Fruit fly (Drosophila melanogaster): ENCODE results near the gene mtSSB.

The mtSSB gene

DNA sequence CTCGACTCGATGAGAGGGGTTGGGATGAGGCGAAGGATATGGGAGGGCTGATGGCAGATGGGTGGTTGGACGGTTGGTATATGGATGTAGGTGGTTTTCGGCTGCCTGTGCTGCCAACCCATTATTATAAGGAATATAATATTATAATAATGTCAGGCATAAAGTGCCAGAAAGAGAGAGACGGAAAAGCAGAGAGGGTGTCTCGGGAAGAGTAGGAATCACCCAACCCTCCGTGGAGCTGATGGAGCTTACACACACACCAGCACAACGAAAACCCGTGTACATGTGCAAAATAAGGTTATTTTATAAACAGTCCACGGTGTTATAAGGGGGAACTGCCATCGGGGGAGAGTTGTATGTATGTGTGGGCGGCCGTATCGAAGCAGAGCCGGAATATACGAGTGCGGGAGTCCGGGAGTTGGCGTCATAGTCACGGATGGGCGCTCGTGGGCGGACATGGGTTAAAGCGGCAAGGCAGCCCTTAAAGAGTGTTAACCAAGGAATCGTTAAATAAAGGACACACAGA, 43.5 kb upstream of the mtSSB start (continued):
- TF ChIP-seq trem (tag; optimal IDR thresholded peaks at IDR 0.05) (peak; percentile 59), abd-A (tag; optimal IDR thresholded peaks at IDR 0.05) (peak; percentile 99), otp (GFP tag; IDR thresholded peaks at IDR 0.05) (0 out of 3 replicates have a peak, but pooled peaks have one; percentile 5), CG10543 (GFP tag; optimal IDR thresholded peaks at IDR 0.05) (peak; percentile 16), salm (tag; optimal IDR thresholded peaks at IDR 0.05) (no peak), CG1832 (GFP tag; optimal IDR thresholded peaks at IDR 0.05) (peak; percentile 20)

- TF ChIP-seq ERR (GFP tag; optimal IDR thresholded peaks at IDR 0.05) (no peak), CG10979 (tag; optimal IDR thresholded peaks at IDR 0.05) (peak; percentile 85), h (optimal IDR thresholded peaks at IDR 0.05) (no peak), Rfx (GFP tag; IDR thresholded peaks at IDR 0.05) (peak; percentile 61), CG10267 (tag; optimal IDR thresholded peaks at IDR 0.05) (peak; percentile 78), CG12659 (GFP tag; optimal IDR thresholded peaks at IDR 0.05) (peak; percentile 64), Spps (tag; optimal IDR thresholded peaks at IDR 0.05) (peak; percentile 25), peb (GFP tag; IDR thresholded peaks at IDR 0.05) (no peak), Ssrp (tag; optimal IDR thresholded peaks at IDR 0.05) (peak; percentile 48), Dbx (GFP tag; IDR thresholded peaks at IDR 0.05) (peak; percentile 96), Elba2 (GFP tag; optimal IDR thresholded peaks at IDR 0.05) (no peak), CG5180 (GFP tag; optimal IDR thresholded peaks at IDR 0.05) (peak; percentile 78), NFAT (GFP tag; IDR thresholded peaks at IDR 0.05) (no peak), CG8290 (GFP tag; optimal IDR thresholded peaks at IDR 0.05) (no peak), CG8290 (tag; optimal IDR thresholded peaks at IDR 0.05) (peak in 1 of 2 experiments; percentile 33), Ravus (GFP tag; IDR thresholded peaks at IDR 0.05) (peak; percentile 56), al (GFP tag; IDR thresholded peaks at IDR 0.05) (peak; percentile 69), hth (optimal IDR thresholded peaks at IDR 0.05) (no peak), sens (GFP tag) (peak; percentile 92), CG7963 (GFP tag; IDR thresholded peaks at IDR 0.05; ENCODE audit: partially characterized antibody) (no peak), Xbp1 (GFP tag; optimal IDR thresholded peaks at IDR 0.05) (peak; percentile 47), gsb (GFP tag; IDR thresholded peaks at IDR 0.05) (0 out of 2 replicates have a peak, but pooled peaks have one; percentile 18), CG3838 (GFP tag; optimal IDR thresholded peaks at IDR 0.05) (no peak), CG17912 (GFP tag; optimal IDR thresholded peaks at IDR 0.05) (no peak), Hr78 (GFP tag; optimal IDR thresholded peaks at IDR 0.05) (no peak), CG6254 (GFP tag; optimal IDR thresholded peaks at IDR 0.05) (peak; percentile 64), CG3995 (GFP tag; optimal IDR thresholded peaks at IDR 0.05) (peak; percentile 52), cwo (GFP tag; optimal IDR thresholded peaks at IDR 0.05) (peak; percentile 92), MESR4 (GFP tag; optimal IDR thresholded peaks at IDR 0.05) (no peak), CG11398 (GFP tag; optimal IDR thresholded peaks at IDR 0.05) (peak; percentile 6), CG14710 (tag; optimal IDR thresholded peaks at IDR 0.05) (peak; percentile 68), schlank (tag; optimal IDR thresholded peaks at IDR 0.05) (no peak), lov (optimal IDR thresholded peaks at IDR 0.05) (no peak), lov (GFP tag; IDR thresholded peaks at IDR 0.05) (peak; percentile 81; the same call in 2 of the 3 replicates), tap (tag; optimal IDR thresholded peaks at IDR 0.05) (peak; percentile 87), ap (GFP tag; IDR thresholded peaks at IDR 0.05) (peak; percentile 34; the same call in 1 of the 2 replicates), rib (GFP tag; IDR thresholded peaks at IDR 0.05) (no peak; the same call in 1 of the 2 replicates), CG12155 (GFP tag; optimal IDR thresholded peaks at IDR 0.05) (peak; percentile 60), Oli (tag; optimal IDR thresholded peaks at IDR 0.05) (peak; percentile 65), Hr39 (optimal IDR thresholded peaks at IDR 0.05) (no peak), mam (GFP tag; optimal IDR thresholded peaks at IDR 0.05) (peak; percentile 67), Mad (GFP tag; optimal IDR thresholded peaks at IDR 0.05) (peak; percentile 48)
Observed at dm6 chr3R:16247609-16248499, 42.8 kb upstream of the mtSSB start.

Measured in whole organism, embryonic.